Worm (Caenorhabditis elegans) whole organism, L3 larva: ENCODE results near the gene slc-36.3.

Experiments used
- R02D3.7 ChIP-seq: fragments of 150-350 bp; optimal IDR thresholded peaks from 2 replicates; lab custom pipeline; 2014; ENCODE audit warnings: missing biosample characterization, missing genetic modification characterization
- ama-1 ChIP-seq: fragments of 150-350 bp; optimal IDR thresholded peaks from 2 replicates; lab custom pipeline; 2018
- ceh-16 ChIP-seq: sonication (generic microtip); optimal IDR thresholded peaks from 2 replicates; lab custom pipeline; 2017; ENCODE audit warnings: missing biosample characterization, missing genetic modification characterization
- fos-1 ChIP-seq: fragments of 150-350 bp; optimal IDR thresholded peaks from 2 replicates; lab custom pipeline; 2014; ENCODE audit warnings: missing biosample characterization, missing genetic modification characterization
- mdl-1 ChIP-seq: fragments of 150-350 bp; optimal IDR thresholded peaks from 2 replicates; lab custom pipeline; 2014; ENCODE audit warnings: missing biosample characterization, missing genetic modification characterization
- nhr-12 ChIP-seq: fragments of 150-350 bp; optimal IDR thresholded peaks from 2 replicates; lab custom pipeline; 2014; ENCODE audit warnings: missing biosample characterization, missing genetic modification characterization
- nhr-67 ChIP-seq: fragments of 150-350 bp; optimal IDR thresholded peaks from 2 replicates; lab custom pipeline; 2014; ENCODE audit warnings: missing biosample characterization, missing genetic modification characterization
- nhr-77 ChIP-seq: fragments of 150-350 bp; optimal IDR thresholded peaks from 2 replicates; lab custom pipeline; 2014; ENCODE audit warnings: missing biosample characterization, missing genetic modification characterization
- pha-4 ChIP-seq: fragments of 150-350 bp; optimal IDR thresholded peaks from 2 replicates; lab custom pipeline; 2014; ENCODE audit warnings: missing biosample characterization, missing genetic modification reagents, missing genetic modification characterization
- snpc-4 ChIP-seq: fragments of 150-350 bp; optimal IDR thresholded peaks from 2 replicates; lab custom pipeline; 2014; ENCODE audit warnings: missing biosample characterization, missing genetic modification characterization
- ztf-11 ChIP-seq: fragments of 150-350 bp; optimal IDR thresholded peaks from 2 replicates; lab custom pipeline; 2014; ENCODE audit warnings: missing biosample characterization, missing genetic modification characterization
- ztf-4 ChIP-seq: fragments of 150-350 bp; optimal IDR thresholded peaks from 2 replicates; lab custom pipeline; 2014; ENCODE audit warnings: missing biosample characterization, missing genetic modification characterization

DNA sequence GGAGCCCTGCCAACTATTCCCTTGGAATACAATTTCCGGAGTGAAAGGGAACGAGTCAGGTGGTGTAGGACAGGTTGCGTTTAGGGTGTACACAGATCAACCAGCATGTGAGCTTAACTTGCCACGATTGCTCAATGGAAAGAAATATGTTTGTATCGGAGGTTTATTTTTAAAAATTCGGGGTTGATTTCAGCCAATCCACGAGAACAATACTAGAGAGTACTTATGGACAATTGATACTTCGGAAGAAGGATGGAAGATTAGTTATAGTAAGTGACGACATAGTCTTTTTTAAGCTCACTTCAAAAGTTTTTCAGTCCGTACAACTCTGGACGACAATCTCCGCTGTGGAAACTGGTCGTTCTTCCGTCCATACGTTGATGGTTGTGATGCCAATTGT, 30.9 kb upstream of the slc-36.3 start:
- TF ChIP-seq fos-1 (tag; lab: Kevin White, UChicago) (no peak), nhr-67 (tag; lab: Kevin White, UChicago) (no peak), pha-4 (tag; lab: Kevin White, UChicago) (no peak), ama-1 (lab: Kevin White, UChicago) (no peak), snpc-4 (tag; lab: Kevin White, UChicago) (no peak), ztf-4 (tag; lab: Kevin White, UChicago) (no peak), mdl-1 (tag; lab: Kevin White, UChicago) (no peak), nhr-77 (tag; lab: Kevin White, UChicago) (no peak), ceh-16 (no peak), ztf-11 (tag; lab: Kevin White, UChicago) (no peak), R02D3.7 (tag; lab: Kevin White, UChicago) (no peak), nhr-12 (tag; lab: Kevin White, UChicago) (no peak)
